Worm (Caenorhabditis elegans): ENCODE data around the gene C40C9.4.

The C40C9.4 gene

DNA sequence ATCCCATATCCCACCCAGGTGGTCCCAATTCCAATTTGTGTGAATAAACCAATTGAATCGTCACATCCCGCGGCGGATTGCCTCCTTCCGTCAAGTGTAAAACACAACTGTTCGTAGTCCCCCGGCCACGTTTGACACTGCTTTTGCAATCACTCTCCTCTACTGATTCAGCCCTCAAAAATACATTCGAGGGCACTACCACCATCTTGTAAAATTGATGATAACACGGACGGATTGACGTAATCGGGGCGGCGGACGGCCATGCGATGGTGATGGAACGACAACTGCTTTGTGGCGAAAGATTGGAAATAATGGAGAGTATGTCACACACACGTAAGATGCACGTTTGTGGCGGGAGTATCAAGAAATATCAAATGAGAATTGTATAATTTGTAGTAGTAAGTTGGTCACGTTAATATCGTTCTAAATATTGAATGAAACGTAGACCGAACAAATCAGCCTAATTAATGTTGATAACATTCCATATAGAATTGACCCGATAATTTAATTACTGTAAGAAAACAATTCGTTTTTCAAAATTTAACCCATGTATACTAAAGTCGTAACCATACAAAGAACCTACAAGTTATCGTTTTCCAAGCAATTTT, 12.4 kb upstream of the C40C9.4 start:
- TF ChIP-seq hlh-1 (tag; optimal IDR thresholded peaks at IDR 0.05) = peak; percentile 45
- no peak for TF ChIP-seq cnd-1 (tag; optimal IDR thresholded peaks at IDR 0.05)
- peak; percentile 84 for TF ChIP-seq unc-120 (tag; optimal IDR thresholded peaks at IDR 0.05; ENCODE audit: poor library complexity, severe bottlenecking)
- no peak for TF ChIP-seq lin-13 (tag; optimal IDR thresholded peaks at IDR 0.05)
- no peak for TF ChIP-seq mep-1 (tag; optimal IDR thresholded peaks at IDR 0.05)
- TF ChIP-seq unc-62 (GFP tag; optimal IDR thresholded peaks at IDR 0.05) = peak; percentile 28
- TF ChIP-seq elt-1 (tag; optimal IDR thresholded peaks at IDR 0.05; ENCODE audit: borderline replicate concordance, insufficient read depth) = no peak

DNA sequence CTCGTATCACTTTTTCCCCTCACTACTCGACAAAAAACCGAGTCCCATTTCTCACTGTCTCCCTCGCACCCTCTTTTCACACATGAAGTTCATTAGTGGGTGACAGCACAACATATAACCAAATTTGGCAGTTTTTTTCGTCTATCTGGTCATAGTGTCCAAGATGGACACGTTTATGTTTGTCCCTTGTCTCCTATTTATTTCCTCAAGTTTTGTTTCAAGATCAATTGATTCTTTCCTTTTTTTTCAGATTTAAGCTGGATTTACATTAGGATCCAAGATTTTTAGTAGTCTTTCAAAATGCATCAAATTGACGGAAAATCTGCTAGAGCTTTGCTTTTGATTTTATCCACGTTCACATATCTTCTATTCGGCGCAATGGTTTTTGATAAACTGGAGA, 11.3 kb upstream of the C40C9.4 start, which contains the start of gene twk-20:
twk-20 (plus strand) TSS at position 301 of the 400 bp plus-strand sequence.
- no peak for TF ChIP-seq nhr-12 (tag; optimal IDR thresholded peaks at IDR 0.05)
- TF ChIP-seq ces-1 (GFP tag; optimal IDR thresholded peaks at IDR 0.05) = peak; percentile 20

DNA sequence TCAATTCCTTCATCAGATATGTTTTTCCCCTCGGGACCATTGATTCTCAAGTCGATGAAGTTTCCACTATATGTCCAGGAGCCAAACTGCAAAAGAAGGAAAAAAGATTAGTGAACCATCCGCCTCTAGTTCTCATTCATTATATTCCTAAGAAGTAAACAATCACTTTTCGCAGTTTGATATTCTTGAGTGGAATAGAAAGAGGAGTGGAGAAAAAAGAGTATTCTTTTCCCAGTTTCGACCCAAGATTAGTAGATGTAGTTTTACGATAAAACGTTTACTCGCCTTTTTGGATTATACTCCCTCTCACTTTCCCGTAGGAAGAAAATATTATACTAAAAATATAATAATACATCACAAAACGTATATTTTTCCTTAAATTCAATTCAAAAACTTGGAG, 6.0 kb upstream of the C40C9.4 start:
- TF ChIP-seq hlh-1 (tag; optimal IDR thresholded peaks at IDR 0.05) = no peak
- no peak for TF ChIP-seq elt-3 (tag; optimal IDR thresholded peaks at IDR 0.05)

DNA sequence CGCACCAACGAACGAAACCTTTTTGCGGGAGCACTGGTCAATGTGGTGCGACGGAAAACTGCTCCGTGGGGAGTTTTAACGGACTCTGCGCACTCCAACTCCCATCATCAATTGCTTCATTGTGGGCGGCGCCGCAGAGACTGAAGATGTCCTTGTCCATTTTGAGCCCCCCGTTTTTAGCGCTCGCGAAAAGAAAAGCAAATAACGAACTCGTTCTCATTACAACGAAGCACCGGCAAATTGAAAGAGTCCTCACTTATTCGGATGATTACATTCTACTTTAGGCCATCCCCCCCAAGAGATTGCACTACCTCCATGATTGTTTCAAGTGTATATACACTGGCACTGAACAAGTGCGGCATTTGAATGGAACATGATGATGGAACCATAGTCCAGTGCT, 4.1 kb upstream of the C40C9.4 start, which contains the start of gene acr-9:
acr-9 (minus strand) TSS at position 101 of the 400 bp plus-strand sequence.
- TF ChIP-seq bed-3 (GFP tag; optimal IDR thresholded peaks at IDR 0.05) = no peak
- TF ChIP-seq lin-13 (tag; optimal IDR thresholded peaks at IDR 0.05) = no peak
- TF ChIP-seq M03D4.4 (tag; optimal IDR thresholded peaks at IDR 0.05) = no peak
- no peak for TF ChIP-seq sem-2 (GFP tag; optimal IDR thresholded peaks at IDR 0.05)
- TF ChIP-seq drap-1 (GFP tag; optimal IDR thresholded peaks at IDR 0.05) = no peak
- no peak for TF ChIP-seq unc-39 (tag; optimal IDR thresholded peaks at IDR 0.05)
- TF ChIP-seq flh-1 (GFP tag; optimal IDR thresholded peaks at IDR 0.05) = no peak
- TF ChIP-seq ceh-83 (GFP tag; optimal IDR thresholded peaks at IDR 0.05) = no peak
- TF ChIP-seq mep-1 (tag; optimal IDR thresholded peaks at IDR 0.05) = no peak
- TF ChIP-seq snpc-4 (tag; optimal IDR thresholded peaks at IDR 0.05) = no peak
- TF ChIP-seq blmp-1 (tag; optimal IDR thresholded peaks at IDR 0.05) = no peak
- TF ChIP-seq ztf-11 (tag; optimal IDR thresholded peaks at IDR 0.05) = no peak
- no peak for TF ChIP-seq sptf-1 (tag; optimal IDR thresholded peaks at IDR 0.05)
- no peak for TF ChIP-seq ceh-39 (tag; optimal IDR thresholded peaks at IDR 0.05)
- TF ChIP-seq nhr-28 (tag; optimal IDR thresholded peaks at IDR 0.05) = no peak
- no peak for TF ChIP-seq elt-3 (tag; optimal IDR thresholded peaks at IDR 0.05)
- TF ChIP-seq elt-1 (tag; optimal IDR thresholded peaks at IDR 0.05; ENCODE audit: borderline replicate concordance, insufficient read depth) = no peak

DNA sequence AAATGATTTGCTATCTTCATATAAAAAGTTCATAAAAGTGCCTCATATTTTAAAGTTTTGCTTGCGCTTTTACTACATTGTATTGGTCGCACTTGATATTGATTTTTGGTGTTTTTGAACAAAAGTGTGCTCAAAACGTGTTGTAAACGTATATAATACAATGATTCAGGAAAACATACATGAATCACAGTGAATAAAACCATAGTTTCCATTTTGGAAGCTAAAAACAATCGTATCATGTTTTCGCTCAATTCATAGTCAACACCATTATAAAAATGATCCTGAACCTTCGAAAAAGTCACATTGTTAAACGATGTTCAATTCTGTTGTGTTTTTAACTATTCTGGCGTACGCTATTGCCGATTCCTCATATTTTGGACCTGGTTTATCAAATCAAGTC, 3.6 kb upstream of the C40C9.4 start, which contains the start of gene C40C9.3:
C40C9.3 (plus strand) TSS at position 301 of the 400 bp plus-strand sequence.
- TF ChIP-seq nhr-237 (tag; optimal IDR thresholded peaks at IDR 0.05) (no peak), hlh-1 (tag; optimal IDR thresholded peaks at IDR 0.05) (no peak), zip-8 (tag; optimal IDR thresholded peaks at IDR 0.05) (no peak), unc-39 (tag; optimal IDR thresholded peaks at IDR 0.05) (no peak), nhr-28 (tag; optimal IDR thresholded peaks at IDR 0.05) (no peak), nhr-76 (tag; optimal IDR thresholded peaks at IDR 0.05) (no peak), snpc-4 (tag; optimal IDR thresholded peaks at IDR 0.05) (no peak)

DNA sequence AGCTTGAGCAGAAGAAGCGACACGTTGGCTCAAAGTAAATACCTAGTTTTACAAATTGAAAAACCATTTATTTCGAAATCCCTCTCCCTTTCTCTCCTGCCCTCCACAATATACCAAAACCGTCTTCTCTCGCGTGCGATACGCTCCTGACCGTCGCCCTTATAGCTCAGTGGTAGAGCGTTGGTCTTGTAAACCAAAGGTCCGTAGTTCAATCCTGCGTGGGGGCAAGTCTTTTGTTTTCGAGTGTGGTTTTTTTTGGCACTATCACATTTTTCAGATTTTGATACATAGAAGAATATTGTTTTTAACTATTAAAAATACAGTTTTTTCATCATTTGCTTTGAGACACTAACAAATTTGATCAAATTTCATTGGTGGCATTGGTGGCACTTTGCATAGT, 2.7 kb downstream of the C40C9.4 start:
- TF ChIP-seq ces-1 (GFP tag; optimal IDR thresholded peaks at IDR 0.05) (no peak), nhr-237 (tag; optimal IDR thresholded peaks at IDR 0.05) (no peak), ztf-11 (tag; optimal IDR thresholded peaks at IDR 0.05) (no peak), snpc-4 (tag; optimal IDR thresholded peaks at IDR 0.05) (no peak), nhr-76 (tag; optimal IDR thresholded peaks at IDR 0.05) (no peak), drap-1 (GFP tag; optimal IDR thresholded peaks at IDR 0.05) (no peak), M03D4.4 (tag; optimal IDR thresholded peaks at IDR 0.05) (peak; percentile 52), hlh-1 (tag; optimal IDR thresholded peaks at IDR 0.05) (no peak), ceh-39 (tag; optimal IDR thresholded peaks at IDR 0.05) (no peak), unc-62 (GFP tag; optimal IDR thresholded peaks at IDR 0.05) (no peak), nhr-28 (tag; optimal IDR thresholded peaks at IDR 0.05) (no peak), nhr-2 (tag; optimal IDR thresholded peaks at IDR 0.05) (no peak), lin-32 (GFP tag; optimal IDR thresholded peaks at IDR 0.05) (peak; percentile 14), sem-2 (GFP tag; optimal IDR thresholded peaks at IDR 0.05) (peak; percentile 49), cnd-1 (tag; optimal IDR thresholded peaks at IDR 0.05) (peak; percentile 61), elt-3 (tag; optimal IDR thresholded peaks at IDR 0.05) (no peak), mls-2 (tag; optimal IDR thresholded peaks at IDR 0.05) (peak; percentile 4), ceh-83 (GFP tag; optimal IDR thresholded peaks at IDR 0.05) (peak; percentile 65), bed-3 (GFP tag; optimal IDR thresholded peaks at IDR 0.05) (peak; percentile 22), unc-120 (tag; optimal IDR thresholded peaks at IDR 0.05; ENCODE audit: poor library complexity, severe bottlenecking) (peak; percentile 4), tbx-8 (GFP tag; optimal IDR thresholded peaks at IDR 0.05) (peak; percentile 13), sptf-1 (tag; optimal IDR thresholded peaks at IDR 0.05) (peak; percentile 74), mab-5 (tag; optimal IDR thresholded peaks at IDR 0.05) (no peak)

All from whole organism, mixed stage, embryonic.